Worm (Caenorhabditis elegans) whole organism, mixed stage, embryonic: ENCODE measurements around the gene C05G5.7.
A peak's percentile ranks its signal among the peaks of the same experiment; 100 is the strongest.

Experiments
- M03D4.4 ChIP-seq: sonication (generic microtip); optimal IDR thresholded peaks from 2 replicates; lab custom pipeline; 2017; ENCODE audit warnings: mild to moderate bottlenecking, missing genetic modification characterization, missing compliant biosample characterization
- bed-3 ChIP-seq: fragments of 200-800 bp; sonication (Bioruptor generic); optimal IDR thresholded peaks from 3 replicates; lab custom pipeline; 2018; ENCODE audit warnings: mild to moderate bottlenecking, missing genetic modification characterization, moderate library complexity, missing compliant biosample characterization
- blmp-1 ChIP-seq: fragments of 150-350 bp; optimal IDR thresholded peaks from 2 replicates; lab custom pipeline; 2014; ENCODE audit warnings: missing biosample characterization, missing genetic modification characterization
- ceh-39 ChIP-seq: fragments of 150-350 bp; optimal IDR thresholded peaks from 2 replicates; lab custom pipeline; 2014; ENCODE audit warnings: missing biosample characterization, missing genetic modification characterization
- ceh-43 ChIP-seq: fragments of 200-800 bp; sonication (Bioruptor generic); optimal IDR thresholded peaks from 2 replicates; lab custom pipeline; 2018; ENCODE audit warnings: mild to moderate bottlenecking, missing genetic modification characterization, moderate library complexity, missing compliant biosample characterization
- ceh-83 ChIP-seq: fragments of 200-800 bp; sonication (Bioruptor generic); optimal IDR thresholded peaks from 2 replicates; lab custom pipeline; 2018; ENCODE audit warnings: mild to moderate bottlenecking, missing genetic modification characterization, missing compliant biosample characterization
- ces-1 ChIP-seq: fragments of 150-350 bp; optimal IDR thresholded peaks from 2 replicates; lab custom pipeline; 2014; ENCODE audit warnings: missing biosample characterization, missing genetic modification reagents, missing genetic modification characterization
- cnd-1 ChIP-seq: fragments of 200-800 bp; sonication (Bioruptor generic); optimal IDR thresholded peaks from 2 replicates; lab custom pipeline; 2018; ENCODE audit warnings: mild to moderate bottlenecking, missing genetic modification characterization, missing compliant biosample characterization
- drap-1 ChIP-seq: fragments of 200-800 bp; sonication (Bioruptor generic); optimal IDR thresholded peaks from 3 replicates; lab custom pipeline; 2018; ENCODE audit warnings: mild to moderate bottlenecking, missing genetic modification characterization, missing compliant biosample characterization
- elt-1 ChIP-seq: sonication (generic microtip); optimal IDR thresholded peaks from 2 replicates; lab custom pipeline; 2017; ENCODE audit warnings: missing genetic modification characterization, mild to moderate bottlenecking, missing compliant biosample characterization, antibody characterized with exemption, moderate library complexity, borderline replicate concordance; ENCODE audit not compliant: insufficient read depth
- elt-3 ChIP-seq: fragments of 150-350 bp; optimal IDR thresholded peaks from 2 replicates; lab custom pipeline; 2014; ENCODE audit warnings: missing biosample characterization, missing genetic modification characterization
- flh-1 ChIP-seq: fragments of 200-800 bp; sonication (Bioruptor generic); optimal IDR thresholded peaks from 2 replicates; lab custom pipeline; 2018; ENCODE audit warnings: mild to moderate bottlenecking, missing genetic modification characterization, moderate library complexity, missing compliant biosample characterization
- ham-2 ChIP-seq: fragments of 200-800 bp; sonication (Bioruptor generic); optimal IDR thresholded peaks from 2 replicates; lab custom pipeline; 2018; ENCODE audit warnings: mild to moderate bottlenecking, missing genetic modification characterization, missing compliant biosample characterization
- hlh-1 ChIP-seq: fragments of 150-350 bp; optimal IDR thresholded peaks from 2 replicates; lab custom pipeline; 2014; ENCODE audit warnings: missing biosample characterization, missing genetic modification reagents, missing genetic modification characterization
- lin-13 ChIP-seq: fragments of 150-350 bp; optimal IDR thresholded peaks from 2 replicates; lab custom pipeline; 2014; ENCODE audit warnings: missing biosample characterization, missing genetic modification characterization
- lin-32 ChIP-seq: fragments of 200-800 bp; sonication (Bioruptor generic); optimal IDR thresholded peaks from 2 replicates; lab custom pipeline; 2018; ENCODE audit warnings: mild to moderate bottlenecking, missing genetic modification characterization, missing compliant biosample characterization
- lsy-2 ChIP-seq: fragments of 150-350 bp; optimal IDR thresholded peaks from 2 replicates; lab custom pipeline; 2014; ENCODE audit warnings: missing biosample characterization, missing genetic modification characterization
- mab-5 ChIP-seq: fragments of 150-350 bp; optimal IDR thresholded peaks from 2 replicates; lab custom pipeline; 2014; ENCODE audit warnings: missing biosample characterization, missing genetic modification characterization
- mep-1 ChIP-seq: fragments of 150-350 bp; optimal IDR thresholded peaks from 2 replicates; lab custom pipeline; 2017; ENCODE audit warnings: missing biosample characterization, missing genetic modification reagents, missing genetic modification characterization, inconsistent platforms
- mls-2 ChIP-seq: sonication (generic microtip); optimal IDR thresholded peaks from 2 replicates; lab custom pipeline; 2016; ENCODE audit warnings: mild to moderate bottlenecking, missing genetic modification characterization, moderate library complexity, missing compliant biosample characterization
- nhr-12 ChIP-seq: fragments of 150-350 bp; optimal IDR thresholded peaks from 2 replicates; lab custom pipeline; 2014; ENCODE audit warnings: missing biosample characterization, missing genetic modification characterization
- nhr-2 ChIP-seq: fragments of 150-350 bp; optimal IDR thresholded peaks from 2 replicates; lab custom pipeline; 2014; ENCODE audit warnings: missing biosample characterization, missing genetic modification characterization
- nhr-237 ChIP-seq: fragments of 150-350 bp; optimal IDR thresholded peaks from 2 replicates; lab custom pipeline; 2014; ENCODE audit warnings: missing biosample characterization, missing genetic modification characterization
- nhr-28 ChIP-seq: fragments of 150-350 bp; optimal IDR thresholded peaks from 2 replicates; lab custom pipeline; 2014; ENCODE audit warnings: missing biosample characterization, missing genetic modification characterization
- nhr-76 ChIP-seq: sonication (generic microtip); optimal IDR thresholded peaks from 2 replicates; lab custom pipeline; 2017; ENCODE audit warnings: missing biosample characterization, missing genetic modification characterization
- pha-4 ChIP-seq: fragments of 150-350 bp; optimal IDR thresholded peaks from 2 replicates; lab custom pipeline; 2018; ENCODE audit warnings: missing biosample characterization, missing genetic modification reagents, missing genetic modification characterization
- sem-2 ChIP-seq: fragments of 200-800 bp; sonication (Bioruptor generic); optimal IDR thresholded peaks from 2 replicates; lab custom pipeline; 2018; ENCODE audit warnings: mild to moderate bottlenecking, missing genetic modification characterization, missing compliant biosample characterization
- snpc-4 ChIP-seq: fragments of 150-350 bp; optimal IDR thresholded peaks from 2 replicates; lab custom pipeline; 2014; ENCODE audit warnings: missing biosample characterization, missing genetic modification characterization
- sptf-1 ChIP-seq: sonication (generic microtip); optimal IDR thresholded peaks from 2 replicates; lab custom pipeline; 2017; ENCODE audit warnings: mild to moderate bottlenecking, missing genetic modification characterization, moderate library complexity, missing compliant biosample characterization
- tbx-8 ChIP-seq: fragments of 200-800 bp; sonication (Bioruptor generic); optimal IDR thresholded peaks from 2 replicates; lab custom pipeline; 2018; ENCODE audit warnings: mild to moderate bottlenecking, missing genetic modification characterization, moderate library complexity, missing compliant biosample characterization
- unc-120 ChIP-seq: sonication (generic microtip); optimal IDR thresholded peaks from 2 replicates; lab custom pipeline; 2017; ENCODE audit warnings: missing genetic modification characterization, missing compliant biosample characterization; ENCODE audit not compliant: poor library complexity, severe bottlenecking
- unc-39 ChIP-seq: fragments of 150-350 bp; optimal IDR thresholded peaks from 2 replicates; lab custom pipeline; 2014; ENCODE audit warnings: missing biosample characterization, missing genetic modification characterization
- unc-62 ChIP-seq: fragments of 150-350 bp; optimal IDR thresholded peaks from 2 replicates; lab custom pipeline; 2014; ENCODE audit warnings: missing biosample characterization, missing genetic modification reagents, missing genetic modification characterization
- zip-8 ChIP-seq: fragments of 150-350 bp; optimal IDR thresholded peaks from 2 replicates; lab custom pipeline; 2014; ENCODE audit warnings: missing biosample characterization, missing genetic modification characterization
- ztf-11 ChIP-seq: fragments of 150-350 bp; optimal IDR thresholded peaks from 2 replicates; lab custom pipeline; 2014; ENCODE audit warnings: missing biosample characterization, missing genetic modification characterization

C05G5.7 gene

DNA sequence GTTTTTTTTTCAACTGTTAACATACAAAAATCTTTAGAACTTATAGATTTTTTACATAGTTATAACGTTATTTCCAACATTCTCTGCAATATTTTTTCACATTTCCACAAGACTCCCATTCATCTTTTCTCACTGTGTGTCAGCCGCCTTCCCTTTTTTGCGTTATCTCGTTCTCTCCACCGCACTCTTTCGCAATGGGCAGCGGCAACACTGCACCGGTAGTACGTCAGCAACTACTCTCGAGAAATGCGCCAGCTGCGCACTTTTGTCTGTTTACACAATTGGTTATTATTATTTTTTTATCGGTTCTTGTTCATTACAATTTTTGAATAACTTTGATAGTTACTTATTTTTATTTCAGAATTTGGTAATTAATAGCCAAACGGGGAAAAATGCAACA lies 3.4 kb upstream of the C05G5.7 start, which contains the start of gene C05G5.2:
Gene C05G5.2 (plus strand): TSS at position 356 of the 400 bp plus-strand sequence.
- TF ChIP-seq sem-2 (GFP tag; lab: Kevin White, UChicago) (no peak), unc-120 (tag; lab: Kevin White, UChicago) (peak; percentile 66), pha-4 (peak; percentile 41), ceh-43 (GFP tag; lab: Kevin White, UChicago) (peak; percentile 6), nhr-2 (peak; percentile 16), unc-39 (tag; lab: Kevin White, UChicago) (no peak), nhr-28 (tag; lab: Kevin White, UChicago) (no peak), mep-1 (tag; lab: Kevin White, UChicago) (peak; percentile 92), blmp-1 (no peak), nhr-237 (tag; lab: Kevin White, UChicago) (peak; percentile 75), ceh-83 (GFP tag; lab: Kevin White, UChicago) (peak; percentile 16), flh-1 (GFP tag; lab: Kevin White, UChicago) (no peak), ces-1 (GFP tag; lab: Kevin White, UChicago) (peak; percentile 42), lin-32 (no peak), unc-62 (GFP tag; lab: Kevin White, UChicago) (peak; percentile 33), ztf-11 (tag; lab: Kevin White, UChicago) (no peak), hlh-1 (peak; percentile 12), mls-2 (tag; lab: Kevin White, UChicago) (peak; percentile 47), zip-8 (tag; lab: Kevin White, UChicago) (no peak), lsy-2 (peak; percentile 68), ham-2 (no peak), elt-1 (tag; lab: Kevin White, UChicago) (no peak), ceh-39 (tag; lab: Kevin White, UChicago) (peak; percentile 39), drap-1 (no peak), elt-3 (tag; lab: Kevin White, UChicago) (peak; percentile 56), M03D4.4 (tag; lab: Kevin White, UChicago) (peak; percentile 27), bed-3 (no peak), snpc-4 (tag; lab: Kevin White, UChicago) (no peak), nhr-76 (tag; lab: Kevin White, UChicago) (no peak), lin-13 (tag; lab: Kevin White, UChicago) (peak; percentile 51), sptf-1 (tag; lab: Kevin White, UChicago) (peak; percentile 36), cnd-1 (tag; lab: Kevin White, UChicago) (peak; percentile 49), nhr-12 (no peak)
- TF ChIP-seq, all 35 proteins: peak for 18

DNA sequence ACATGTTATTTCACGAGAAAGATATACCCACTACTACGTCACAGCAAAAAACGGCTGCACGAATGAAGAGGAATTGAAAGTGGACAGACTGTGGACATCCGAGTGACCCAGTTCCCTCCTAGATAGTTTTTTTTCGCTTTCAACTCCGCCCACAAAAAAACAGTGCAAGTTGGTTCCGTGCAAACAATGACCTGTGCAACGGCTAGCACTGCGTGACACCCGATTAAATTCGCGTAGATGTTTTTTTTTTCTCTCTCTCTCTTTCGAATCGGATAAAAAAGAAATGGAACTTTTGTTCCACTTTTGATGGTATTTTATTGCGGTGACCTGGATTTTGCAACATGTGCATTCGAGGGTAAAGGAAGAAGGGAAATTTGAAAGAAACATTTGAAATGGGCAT lies 1.6 kb upstream of the C05G5.7 start:
- TF ChIP-seq lsy-2, result no peak
- TF ChIP-seq mls-2 (tag; lab: Kevin White, UChicago), result no peak
- no peak for TF ChIP-seq nhr-2
- TF ChIP-seq M03D4.4 (tag; lab: Kevin White, UChicago), result no peak
- no peak for TF ChIP-seq nhr-12
- no peak for TF ChIP-seq ztf-11 (tag; lab: Kevin White, UChicago)
- no peak for TF ChIP-seq ceh-39 (tag; lab: Kevin White, UChicago)
- no peak for TF ChIP-seq mep-1 (tag; lab: Kevin White, UChicago)
- no peak for TF ChIP-seq elt-1 (tag; lab: Kevin White, UChicago)
- no peak for TF ChIP-seq nhr-76 (tag; lab: Kevin White, UChicago)
- TF ChIP-seq blmp-1, result no peak
- no peak for TF ChIP-seq lin-32
- no peak for TF ChIP-seq drap-1
- TF ChIP-seq unc-39 (tag; lab: Kevin White, UChicago), result no peak
- no peak for TF ChIP-seq ces-1 (GFP tag; lab: Kevin White, UChicago)
- TF ChIP-seq unc-120 (tag; lab: Kevin White, UChicago), result no peak

DNA sequence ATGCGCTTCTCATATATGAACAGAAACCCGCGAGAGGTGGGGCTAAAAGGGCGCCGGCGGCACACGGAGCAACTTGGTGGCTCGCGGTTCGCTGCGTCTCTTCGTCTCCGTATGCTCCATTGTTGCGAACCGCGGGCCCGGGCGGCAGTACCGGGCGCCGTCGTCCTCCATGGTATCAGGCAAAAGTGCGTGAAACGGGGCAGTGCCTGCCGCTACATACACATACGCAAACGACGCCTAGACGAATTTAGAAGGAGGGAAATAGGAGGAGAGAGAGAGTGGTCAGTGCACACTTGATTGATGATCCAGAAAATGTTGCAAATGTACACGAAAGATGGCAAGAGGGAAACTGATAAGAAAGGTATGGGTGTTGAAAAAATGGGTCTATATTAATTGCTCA lies 916 bp upstream of the C05G5.7 start:
- TF ChIP-seq nhr-12 (no peak), hlh-1 (no peak), lin-13 (tag; lab: Kevin White, UChicago) (no peak), drap-1 (no peak), ces-1 (GFP tag; lab: Kevin White, UChicago) (no peak), pha-4 (no peak), nhr-76 (tag; lab: Kevin White, UChicago) (no peak), ceh-43 (GFP tag; lab: Kevin White, UChicago) (no peak), flh-1 (GFP tag; lab: Kevin White, UChicago) (no peak)
- TF ChIP-seq, all 35 proteins: peak for 0

DNA sequence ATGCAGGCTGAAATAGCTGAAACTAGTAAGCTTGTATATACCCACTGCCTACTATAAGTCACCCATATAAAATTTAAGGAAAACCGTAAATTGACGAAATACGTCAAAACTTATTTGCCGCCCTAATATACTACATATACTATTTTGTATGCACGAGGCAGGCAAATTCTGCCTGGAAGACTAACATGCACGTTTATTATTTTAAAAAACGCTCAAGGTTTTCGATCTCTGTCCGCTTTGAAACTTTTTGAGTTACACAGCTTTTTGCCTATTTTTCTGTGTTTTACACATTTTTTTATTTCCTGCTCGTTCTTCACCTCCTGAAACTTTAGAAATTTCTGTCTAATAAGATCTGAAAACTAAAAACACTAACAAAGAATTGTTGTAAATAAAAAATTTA lies 370 bp downstream of the C05G5.7 start:
- TF ChIP-seq cnd-1 (tag; lab: Kevin White, UChicago), result no peak
- TF ChIP-seq bed-3, result no peak
- TF ChIP-seq snpc-4 (tag; lab: Kevin White, UChicago), result no peak
- TF ChIP-seq ceh-83 (GFP tag; lab: Kevin White, UChicago), result no peak
- no peak for TF ChIP-seq elt-1 (tag; lab: Kevin White, UChicago)
- no peak for TF ChIP-seq unc-120 (tag; lab: Kevin White, UChicago)
- TF ChIP-seq sptf-1 (tag; lab: Kevin White, UChicago), result no peak
- no peak for TF ChIP-seq ces-1 (GFP tag; lab: Kevin White, UChicago)
- TF ChIP-seq sem-2 (GFP tag; lab: Kevin White, UChicago), result no peak
- no peak for TF ChIP-seq nhr-28 (tag; lab: Kevin White, UChicago)
- no peak for TF ChIP-seq tbx-8 (GFP tag; lab: Kevin White, UChicago)
- no peak for TF ChIP-seq unc-62 (GFP tag; lab: Kevin White, UChicago)
- no peak for TF ChIP-seq unc-39 (tag; lab: Kevin White, UChicago)
- TF ChIP-seq elt-3 (tag; lab: Kevin White, UChicago), result no peak
- TF ChIP-seq mab-5 (tag; lab: Kevin White, UChicago), result no peak
- no peak for TF ChIP-seq nhr-76 (tag; lab: Kevin White, UChicago)
- TF ChIP-seq, all 35 proteins: peak for 0
